Worm (Caenorhabditis elegans): ENCODE results near the gene C33D3.3.

The C33D3.3 gene

ce11 chrX:10527414-10527813, 42.3 kb downstream of the C33D3.3 start:
- no peak for TF ChIP-seq dmd-4 (tag; optimal IDR thresholded peaks at IDR 0.05)
- peak; percentile 42 for TF ChIP-seq sma-9 (GFP tag; optimal IDR thresholded peaks at IDR 0.05)
- no peak for TF ChIP-seq sma-9 (tag; optimal IDR thresholded peaks at IDR 0.05)
- no peak for TF ChIP-seq F13H6.1 (tag; optimal IDR thresholded peaks at IDR 0.05)
- TF ChIP-seq fos-1 (tag; optimal IDR thresholded peaks at IDR 0.05) = peak; percentile 13
- TF ChIP-seq nhr-25 (tag; optimal IDR thresholded peaks at IDR 0.05) = no peak
- TF ChIP-seq egl-27 (tag; optimal IDR thresholded peaks at IDR 0.05) = no peak
- no peak for TF ChIP-seq elt-3 (tag; optimal IDR thresholded peaks at IDR 0.05)

DNA sequence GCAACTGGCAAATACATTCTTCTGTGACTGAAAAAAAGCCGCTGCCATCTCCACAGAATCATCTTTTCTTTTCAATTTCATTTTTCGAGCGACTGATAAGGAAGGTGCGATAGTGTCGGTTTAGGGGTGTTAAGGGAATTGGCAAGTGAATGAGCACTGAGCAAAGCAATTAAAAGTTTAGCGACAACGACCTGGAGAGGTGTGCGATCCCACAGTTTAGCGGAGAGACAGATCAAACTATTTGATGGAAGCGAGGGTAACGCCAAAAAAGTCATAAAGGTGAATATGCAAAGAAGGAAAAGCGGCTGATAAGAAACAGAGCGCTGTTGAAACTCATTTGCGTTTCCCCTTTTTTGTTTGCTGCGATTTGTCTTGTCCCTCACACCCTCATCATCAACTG, 43.8 kb downstream of the C33D3.3 start, which contains the start of the genes F14F3.5 and slcf-1:
Gene F14F3.5 (minus strand): TSS at position 234 of the 400 bp plus-strand sequence.
Gene slcf-1 (plus strand): TSS at position 302 of the 400 bp plus-strand sequence.
- peak; percentile 38 for TF ChIP-seq fos-1 (tag; optimal IDR thresholded peaks at IDR 0.05)
- no peak for TF ChIP-seq peb-1 (tag; optimal IDR thresholded peaks at IDR 0.05)
- TF ChIP-seq nhr-12 (tag; optimal IDR thresholded peaks at IDR 0.05) = no peak

DNA sequence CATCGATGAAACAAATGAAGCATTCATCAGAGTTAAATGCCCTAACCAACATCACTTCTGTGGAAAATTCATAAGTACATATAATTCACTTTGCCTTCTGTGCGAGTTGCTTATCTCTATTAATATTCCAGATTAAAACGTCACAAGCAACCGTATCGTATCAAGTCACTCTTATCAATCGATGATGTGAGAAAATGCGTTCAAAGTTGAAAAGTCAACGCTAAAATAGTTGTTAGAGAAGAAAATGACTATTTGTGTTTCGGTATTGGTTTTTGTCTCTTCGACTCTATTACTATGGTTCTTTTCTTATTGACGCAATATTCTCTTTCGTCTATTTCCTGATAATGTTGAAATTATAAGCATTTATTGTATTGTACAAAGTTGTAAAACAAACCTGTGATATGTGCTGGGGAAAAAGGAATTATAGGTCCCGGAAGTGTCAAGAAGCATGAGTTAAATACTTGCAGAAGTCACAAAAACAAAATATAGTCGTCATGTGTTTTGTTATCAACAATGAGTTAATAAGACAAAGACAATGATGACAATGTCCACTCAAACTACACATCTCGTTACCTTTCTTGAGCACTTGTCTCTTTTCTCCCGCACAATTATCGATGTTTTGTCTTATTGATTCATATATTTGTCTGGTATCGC, 47.2 kb downstream of the C33D3.3 start:
- TF ChIP-seq lin-39 (tag; optimal IDR thresholded peaks at IDR 0.05) (no peak), fos-1 (tag; optimal IDR thresholded peaks at IDR 0.05) (peak; percentile 74), skn-1 (tag; optimal IDR thresholded peaks at IDR 0.05) (peak; percentile 55), nhr-129 (tag; optimal IDR thresholded peaks at IDR 0.05) (no peak), blmp-1 (tag; optimal IDR thresholded peaks at IDR 0.05; ENCODE audit: insufficient read depth) (no peak), unc-62 (GFP tag; optimal IDR thresholded peaks at IDR 0.05) (no peak), ztf-4 (tag; optimal IDR thresholded peaks at IDR 0.05) (no peak), nhr-12 (tag; optimal IDR thresholded peaks at IDR 0.05) (no peak), snpc-4 (tag; optimal IDR thresholded peaks at IDR 0.05) (no peak), egl-27 (tag; optimal IDR thresholded peaks at IDR 0.05) (no peak), ztf-11 (tag; optimal IDR thresholded peaks at IDR 0.05) (no peak), nhr-6 (tag; optimal IDR thresholded peaks at IDR 0.05) (no peak), F13H6.1 (tag; optimal IDR thresholded peaks at IDR 0.05) (peak; percentile 52), alr-1 (tag; optimal IDR thresholded peaks at IDR 0.05) (no peak), nhr-11 (tag; optimal IDR thresholded peaks at IDR 0.05) (no peak), C34F6.9 (tag; optimal IDR thresholded peaks at IDR 0.05) (no peak), sma-9 (GFP tag; optimal IDR thresholded peaks at IDR 0.05) (peak; percentile 68), sma-9 (tag; optimal IDR thresholded peaks at IDR 0.05) (no peak), peb-1 (tag; optimal IDR thresholded peaks at IDR 0.05) (no peak), lin-11 (tag; optimal IDR thresholded peaks at IDR 0.05) (no peak), Y55F3AM.14 (GFP tag; optimal IDR thresholded peaks at IDR 0.05) (no peak)

ce11 chrX:10533447-10533846, 48.3 kb downstream of the C33D3.3 start, which contains the start of gene glo-3:
Gene glo-3, plus strand, starts transcription at chrX:10533699.
- no peak for TF ChIP-seq sem-4 (tag; optimal IDR thresholded peaks at IDR 0.05)
- TF ChIP-seq nhr-12 (tag; optimal IDR thresholded peaks at IDR 0.05) = no peak
- no peak for TF ChIP-seq alr-1 (tag; optimal IDR thresholded peaks at IDR 0.05)
- peak; percentile 16 for TF ChIP-seq sma-9 (GFP tag; optimal IDR thresholded peaks at IDR 0.05)
- no peak for TF ChIP-seq sma-9 (tag; optimal IDR thresholded peaks at IDR 0.05)
- no peak for TF ChIP-seq ceh-82 (tag; optimal IDR thresholded peaks at IDR 0.05)
- peak; percentile 68 for TF ChIP-seq fos-1 (tag; optimal IDR thresholded peaks at IDR 0.05)

DNA sequence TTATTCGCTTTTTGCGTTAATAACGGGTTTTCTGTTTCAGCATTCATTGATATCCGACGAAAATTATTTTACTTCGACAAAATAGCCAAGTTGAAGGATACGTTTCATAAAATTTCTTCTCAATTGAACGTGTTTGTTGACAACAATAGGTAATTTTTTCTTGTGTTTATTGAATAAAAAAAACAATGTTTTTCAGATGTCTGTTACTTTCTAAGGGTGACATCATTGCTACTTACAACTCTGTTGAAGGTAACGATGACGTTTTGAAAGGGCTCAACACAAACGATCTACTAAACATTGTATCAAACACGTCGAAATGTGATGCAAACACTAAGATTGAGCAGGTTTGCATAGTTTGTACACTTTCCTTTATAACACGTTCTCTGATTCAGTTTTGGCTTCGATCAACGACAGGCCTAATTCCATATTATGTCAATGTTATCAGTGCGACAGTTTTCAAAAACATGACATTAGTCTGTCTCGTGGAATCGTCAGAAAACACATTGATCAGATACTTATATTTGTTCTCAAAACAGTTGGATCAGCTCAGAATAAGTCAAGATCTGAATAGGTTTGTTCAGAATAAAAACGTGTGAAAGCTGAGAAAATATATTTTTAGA, 49.6 kb downstream of the C33D3.3 start:
- TF ChIP-seq gmeb-1 (tag; optimal IDR thresholded peaks at IDR 0.05) = no peak
- TF ChIP-seq mdl-1 (tag; optimal IDR thresholded peaks at IDR 0.05) = no peak
- TF ChIP-seq nhr-11 (tag; optimal IDR thresholded peaks at IDR 0.05) = no peak
- TF ChIP-seq ceh-16 (tag; optimal IDR thresholded peaks at IDR 0.05) = no peak
- TF ChIP-seq egl-27 (tag; optimal IDR thresholded peaks at IDR 0.05) = no peak
- no peak for TF ChIP-seq blmp-1 (tag; optimal IDR thresholded peaks at IDR 0.05; ENCODE audit: insufficient read depth)
- no peak for TF ChIP-seq skn-1 (tag; optimal IDR thresholded peaks at IDR 0.05)
- TF ChIP-seq F13H6.1 (tag; optimal IDR thresholded peaks at IDR 0.05) = no peak
- no peak for TF ChIP-seq nhr-21 (tag; optimal IDR thresholded peaks at IDR 0.05)
- TF ChIP-seq fos-1 (tag; optimal IDR thresholded peaks at IDR 0.05) = no peak
- TF ChIP-seq peb-1 (tag; optimal IDR thresholded peaks at IDR 0.05) = no peak

Measured in whole organism, L2 larva.